Fruit fly (Drosophila melanogaster): ENCODE data around the gene CG34175.

- no peak for TF ChIP-seq CG34422 (GFP tag; IDR thresholded peaks at IDR 0.05)
- TF ChIP-seq HLH4C (GFP tag; IDR thresholded peaks at IDR 0.05; ENCODE audit: partially characterized antibody), result no peak
- no peak for TF ChIP-seq CG8924 (tag; optimal IDR thresholded peaks at IDR 0.05)
- TF ChIP-seq Atf-2 (GFP tag; optimal IDR thresholded peaks at IDR 0.05), result no peak
- no peak for TF ChIP-seq CG12104 (GFP tag; optimal IDR thresholded peaks at IDR 0.05)
- TF ChIP-seq sens-2 (GFP tag; IDR thresholded peaks at IDR 0.05), result no peak
- no peak for TF ChIP-seq Nf-YA (GFP tag; IDR thresholded peaks at IDR 0.05)
- no peak for TF ChIP-seq Xrp1 (GFP tag; IDR thresholded peaks at IDR 0.05)
These were observed 36.0 kb upstream of the CG34175 start for dm6 chr2L:3361821-3362220.
